Worm (Caenorhabditis elegans): Measurements from ENCODE around the gene B0478.3.

DNA sequence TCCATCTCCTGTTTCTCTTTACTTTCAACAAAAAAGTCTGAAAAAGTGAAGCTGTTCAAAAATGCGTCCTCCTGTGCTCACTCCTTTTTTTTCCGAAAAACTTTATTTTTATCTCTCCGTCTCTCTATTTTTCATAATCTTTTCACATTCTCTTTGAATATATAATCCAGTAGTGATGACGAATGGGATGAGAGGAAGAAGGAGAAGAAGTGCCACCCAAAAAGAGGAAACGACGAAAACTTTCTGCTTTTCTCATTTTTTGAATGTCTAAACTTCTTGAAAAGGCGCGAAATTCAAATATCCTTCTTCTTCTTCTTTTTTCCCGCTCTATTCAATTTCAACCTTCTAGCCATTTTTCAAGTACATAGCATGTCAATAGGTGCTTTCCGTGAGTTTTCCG, 9.7 kb downstream of the B0478.3 start:
- TF ChIP-seq ets-7 (tag; optimal IDR thresholded peaks at IDR 0.05): no peak
- no peak for TF ChIP-seq ceh-36 (tag; optimal IDR thresholded peaks at IDR 0.05)
- no peak for TF ChIP-seq hmg-4 (GFP tag; optimal IDR thresholded peaks at IDR 0.05)
- TF ChIP-seq ama-1 (optimal IDR thresholded peaks at IDR 0.05): no peak
- TF ChIP-seq hnd-1 (tag; optimal IDR thresholded peaks at IDR 0.05): no peak
- no peak for TF ChIP-seq tbx-37 (GFP tag; conservative IDR thresholded peaks at IDR 0.05)
- no peak for TF ChIP-seq aly-1 (tag; optimal IDR thresholded peaks at IDR 0.05)
- no peak for TF ChIP-seq B0310.2 (tag; optimal IDR thresholded peaks at IDR 0.05)
- TF ChIP-seq tbx-11 (GFP tag; IDR thresholded peaks at IDR 0.05): no peak
- TF ChIP-seq tra-4 (tag; optimal IDR thresholded peaks at IDR 0.05): no peak
- TF ChIP-seq pes-1 (GFP tag; IDR thresholded peaks at IDR 0.05): no peak
